Fruit fly (Drosophila melanogaster) whole organism, embryonic: ENCODE data around the gene CG1309.

Experiments
- ATbp ChIP-seq: fragments of 200-800 bp; sonication (Bioruptor generic); optimal IDR thresholded peaks from 2 replicates; lab custom pipeline; 2017; ENCODE audit warnings: missing biosample characterization, mild to moderate bottlenecking, missing genetic modification characterization, missing genetic modification reagents
- Abd-B ChIP-seq: fragments of 200-800 bp; sonication (Bioruptor generic); optimal IDR thresholded peaks from 2 replicates; lab custom pipeline; 2018; ENCODE audit warnings: missing biosample characterization, mild to moderate bottlenecking, missing genetic modification characterization, moderate library complexity
- B-H1 ChIP-seq: fragments of 200-800 bp; sonication (Bioruptor generic); IDR thresholded peaks from 3 replicates; pipeline ENCODE4 v1.3.6; 2022; ENCODE audit warnings: missing biosample characterization, missing genetic modification characterization
- CG10274 ChIP-seq: fragments of 200-800 bp; sonication (Bioruptor generic); optimal IDR thresholded peaks from 3 replicates; lab custom pipeline; 2017; ENCODE audit warnings: missing biosample characterization, mild to moderate bottlenecking, missing genetic modification characterization
- CG11247 ChIP-seq: fragments of 200-800 bp; sonication (Bioruptor generic); IDR thresholded peaks from 2 replicates; pipeline ENCODE4 v1.3.6; 2022; ENCODE audit warnings: missing biosample characterization, missing genetic modification characterization
- CG11504 ChIP-seq: fragments of 200-800 bp; sonication (Bioruptor generic); optimal IDR thresholded peaks from 3 replicates; lab custom pipeline; 2019; ENCODE audit warnings: missing biosample characterization, mild to moderate bottlenecking, missing genetic modification characterization, moderate library complexity
- CG11696 ChIP-seq: fragments of 200-800 bp; sonication (Bioruptor generic); IDR thresholded peaks from 2 replicates; pipeline ENCODE4 v1.3.6; 2022; ENCODE audit warnings: missing biosample characterization, missing genetic modification characterization
- CG11723 ChIP-seq: fragments of 200-800 bp; sonication (Bioruptor generic); optimal IDR thresholded peaks from 2 replicates; lab custom pipeline; 2017; ENCODE audit warnings: missing biosample characterization, mild to moderate bottlenecking, missing genetic modification characterization
- CG13296 ChIP-seq: fragments of 200-800 bp; sonication (Bioruptor generic); optimal IDR thresholded peaks from 3 replicates; lab custom pipeline; 2018; ENCODE audit warnings: missing biosample characterization, mild to moderate bottlenecking, missing genetic modification characterization
- CG14050 ChIP-seq: fragments of 200-800 bp; sonication (Bioruptor generic); IDR thresholded peaks from 3 replicates; pipeline ENCODE4 v1.3.6; 2022; ENCODE audit warnings: missing biosample characterization, missing genetic modification characterization
- CG2875 ChIP-seq: fragments of 200-800 bp; sonication (Bioruptor generic); optimal IDR thresholded peaks from 2 replicates; lab custom pipeline; 2017; ENCODE audit warnings: missing biosample characterization, mild to moderate bottlenecking, missing genetic modification characterization, missing genetic modification reagents
- CG5953 ChIP-seq: fragments of 200-800 bp; sonication (Bioruptor generic); IDR thresholded peaks from 2 replicates; pipeline ENCODE4 v1.3.6; 2022; ENCODE audit warnings: missing biosample characterization, missing genetic modification characterization
- CG6654 ChIP-seq: fragments of 200-800 bp; sonication (Bioruptor generic); optimal IDR thresholded peaks from 2 replicates; lab custom pipeline; 2017; ENCODE audit warnings: missing biosample characterization, mild to moderate bottlenecking, missing genetic modification characterization
- CG7556 ChIP-seq: fragments of 200-800 bp; sonication (Bioruptor generic); optimal IDR thresholded peaks from 2 replicates; lab custom pipeline; 2017; ENCODE audit warnings: missing biosample characterization, mild to moderate bottlenecking, missing genetic modification characterization
- CG8924 ChIP-seq: fragments of 200-800 bp; optimal IDR thresholded peaks from 3 replicates; lab custom pipeline; 2019; ENCODE audit warnings: missing biosample characterization, mild to moderate bottlenecking, missing genetic modification characterization, moderate library complexity
- CG9609 ChIP-seq: fragments of 200-800 bp; sonication (Bioruptor generic); optimal IDR thresholded peaks from 3 replicates; lab custom pipeline; 2016; ENCODE audit warnings: missing biosample characterization, missing genetic modification characterization
- Chrac-16 ChIP-seq: fragments of 200-800 bp; sonication (Bioruptor generic); optimal IDR thresholded peaks from 3 replicates; lab custom pipeline; 2016; ENCODE audit warnings: missing biosample characterization, missing genetic modification characterization
- Dbx ChIP-seq: fragments of 200-800 bp; sonication (Bioruptor generic); IDR thresholded peaks from 3 replicates; pipeline ENCODE4 v1.3.6; 2022; ENCODE audit warnings: missing biosample characterization, missing genetic modification characterization
- Elba2 ChIP-seq: fragments of 200-800 bp; sonication (Bioruptor generic); optimal IDR thresholded peaks from 3 replicates; lab custom pipeline; 2016; ENCODE audit warnings: missing biosample characterization, missing genetic modification characterization
- H15 ChIP-seq: fragments of 200-800 bp; sonication (Bioruptor generic); IDR thresholded peaks from 3 replicates; pipeline ENCODE4 v1.3.6; 2022; ENCODE audit warnings: missing biosample characterization, missing genetic modification characterization
- HmgZ ChIP-seq: fragments of 200-800 bp; sonication (Bioruptor generic); optimal IDR thresholded peaks from 2 replicates; lab custom pipeline; 2018; ENCODE audit warnings: missing biosample characterization, mild to moderate bottlenecking, missing genetic modification characterization
- Hr39 ChIP-seq: fragments of >200 bp; optimal IDR thresholded peaks from 2 replicates; lab custom pipeline; 2017
- Mrtf ChIP-seq: fragments of 200-800 bp; sonication (Bioruptor generic); IDR thresholded peaks from 3 replicates; pipeline ENCODE4 v1.3.6; 2022; ENCODE audit warnings: missing biosample characterization, missing genetic modification characterization
- NC2α ChIP-seq: fragments of 200-800 bp; sonication (Bioruptor generic); optimal IDR thresholded peaks from 2 replicates; lab custom pipeline; 2016; ENCODE audit warnings: missing biosample characterization, missing genetic modification characterization
- NFAT ChIP-seq: fragments of 200-800 bp; sonication (Bioruptor generic); IDR thresholded peaks from 2 replicates; pipeline ENCODE4 v1.3.6; 2022; ENCODE audit warnings: missing biosample characterization, missing genetic modification characterization
- Oli ChIP-seq: fragments of 200-800 bp; sonication (Bioruptor generic); optimal IDR thresholded peaks from 2 replicates; lab custom pipeline; 2018; ENCODE audit warnings: missing biosample characterization, mild to moderate bottlenecking, missing genetic modification characterization, moderate library complexity
- Optix ChIP-seq: fragments of 200-800 bp; sonication (Bioruptor generic); IDR thresholded peaks from 3 replicates; pipeline ENCODE4 v1.3.6; 2022; ENCODE audit warnings: missing biosample characterization, missing genetic modification characterization
- Rx ChIP-seq: fragments of 200-800 bp; sonication (Bioruptor generic); IDR thresholded peaks from 2 replicates; pipeline ENCODE4 v1.3.6; 2022; ENCODE audit warnings: missing biosample characterization, missing genetic modification characterization
- Sox100B ChIP-seq: fragments of 200-800 bp; sonication (Bioruptor generic); optimal IDR thresholded peaks from 3 replicates; lab custom pipeline; 2018; ENCODE audit warnings: missing biosample characterization, mild to moderate bottlenecking, missing genetic modification characterization
- Stat92E ChIP-seq, 3 experiments: fragments of >200 bp in 2 of 3; fragments of 200-800 bp in 1 of 3; sonication (Bioruptor generic) in 1 of 3; optimal IDR thresholded peaks; 2 replicates each; lab custom pipeline; 2017 to 2019; ENCODE audit warnings: missing biosample characterization in 3 of 3, missing genetic modification characterization in 3 of 3, mild to moderate bottlenecking in 1 of 3, moderate library complexity in 1 of 3
- chinmo ChIP-seq: fragments of 200-800 bp; sonication (Bioruptor generic); IDR thresholded peaks from 4 replicates; pipeline ENCODE4 v1.3.6; 2022; ENCODE audit warnings: missing biosample characterization, missing genetic modification characterization; ENCODE audit not compliant: partially characterized antibody
- crp ChIP-seq, 2 experiments: fragments of 200-800 bp; sonication (Bioruptor generic); optimal IDR thresholded peaks; 2 replicates in 1 of 2; 3 replicates in 1 of 2; lab custom pipeline; 2017; ENCODE audit warnings: missing biosample characterization in 2 of 2, missing genetic modification characterization in 2 of 2, mild to moderate bottlenecking in 1 of 2, moderate library complexity in 1 of 2
- cwo ChIP-seq: fragments of 200-800 bp; sonication (Bioruptor generic); optimal IDR thresholded peaks from 3 replicates; lab custom pipeline; 2017; ENCODE audit warnings: missing biosample characterization, missing genetic modification characterization, mild to moderate bottlenecking, moderate library complexity, missing genetic modification reagents
- dimm ChIP-seq: fragments of 200-800 bp; sonication (Bioruptor generic); IDR thresholded peaks from 2 replicates; pipeline ENCODE4 v1.3.6; 2022; ENCODE audit warnings: missing biosample characterization, missing genetic modification characterization
- en ChIP-seq: fragments of 200-800 bp; sonication (Bioruptor generic); optimal IDR thresholded peaks from 2 replicates; lab custom pipeline; 2016; ENCODE audit warnings: missing biosample characterization, missing genetic modification characterization
- fd96Cb ChIP-seq: fragments of 200-800 bp; sonication (Bioruptor generic); optimal IDR thresholded peaks from 2 replicates; lab custom pipeline; 2018; ENCODE audit warnings: missing biosample characterization, mild to moderate bottlenecking, missing genetic modification characterization, moderate library complexity
- hb ChIP-seq: fragments of 200-800 bp; sonication (Bioruptor generic); IDR thresholded peaks from 3 replicates; pipeline ENCODE4 v1.3.6; 2022; ENCODE audit warnings: missing biosample characterization, missing genetic modification characterization; ENCODE audit not compliant: partially characterized antibody
- hbn ChIP-seq: fragments of 200-800 bp; sonication (Bioruptor generic); IDR thresholded peaks from 2 replicates; pipeline ENCODE4 v1.3.6; 2022; ENCODE audit warnings: missing biosample characterization, missing genetic modification characterization; ENCODE audit not compliant: partially characterized antibody
- hkb ChIP-seq, 2 experiments: fragments of 200-800 bp in 1 of 2; fragments of >200 bp in 1 of 2; sonication (Bioruptor generic) in 1 of 2; IDR thresholded peaks in 1 of 2; optimal IDR thresholded peaks in 1 of 2; 2 replicates each; pipeline versions ENCODE4 v1.3.6 to Lab custom; 2017 to 2022; ENCODE audit warnings: missing biosample characterization in 1 of 2, missing genetic modification characterization in 1 of 2
- kah ChIP-seq: fragments of 200-800 bp; sonication (Bioruptor generic); optimal IDR thresholded peaks from 2 replicates; lab custom pipeline; 2018; ENCODE audit warnings: missing biosample characterization, mild to moderate bottlenecking, missing genetic modification characterization
- ken ChIP-seq: fragments of 200-800 bp; sonication (Bioruptor generic); IDR thresholded peaks from 3 replicates; pipeline ENCODE4 v1.3.6; 2022; ENCODE audit warnings: missing biosample characterization, missing genetic modification characterization
- lbe ChIP-seq: fragments of 200-800 bp; sonication (Bioruptor generic); optimal IDR thresholded peaks from 2 replicates; lab custom pipeline; 2016; ENCODE audit warnings: missing biosample characterization, mild to moderate bottlenecking, missing genetic modification characterization
- mam ChIP-seq: fragments of 200-800 bp; sonication (Bioruptor generic); optimal IDR thresholded peaks from 3 replicates; lab custom pipeline; 2016; ENCODE audit warnings: missing biosample characterization, missing genetic modification characterization
- peb ChIP-seq: fragments of 200-800 bp; sonication (Bioruptor generic); IDR thresholded peaks from 2 replicates; pipeline ENCODE4 v1.3.6; 2022; ENCODE audit warnings: missing biosample characterization, missing genetic modification characterization
- sens ChIP-seq: fragments of 200-800 bp; sonication (Bioruptor generic); peaks from one replicate; lab custom pipeline; 2016; ENCODE audit warnings: missing biosample characterization, missing genetic modification characterization
- sna ChIP-seq: fragments of 200-800 bp; sonication (Bioruptor generic); IDR thresholded peaks from 2 replicates; pipeline ENCODE4 v1.3.6; 2022; ENCODE audit warnings: missing biosample characterization, missing genetic modification characterization; ENCODE audit not compliant: partially characterized antibody
- sr ChIP-seq: fragments of 200-800 bp; sonication (Bioruptor generic); IDR thresholded peaks from 3 replicates; pipeline ENCODE4 v1.3.6; 2022; ENCODE audit warnings: missing biosample characterization, missing genetic modification characterization
- tap ChIP-seq: fragments of 200-800 bp; optimal IDR thresholded peaks from 3 replicates; lab custom pipeline; 2019; ENCODE audit warnings: missing biosample characterization, mild to moderate bottlenecking, missing genetic modification characterization, moderate library complexity
- tin ChIP-seq: fragments of 200-800 bp; sonication (Bioruptor generic); optimal IDR thresholded peaks from 3 replicates; lab custom pipeline; 2016; ENCODE audit warnings: missing biosample characterization, missing genetic modification characterization
- tx ChIP-seq: fragments of 200-800 bp; sonication (Bioruptor generic); optimal IDR thresholded peaks from 2 replicates; lab custom pipeline; 2016; ENCODE audit warnings: missing biosample characterization, missing genetic modification characterization

Gene CG1309

dm6 chr3L:4259102-4259558 lies at the start of gene CG1309, which contains the start of gene CG15011 (continued):
- TF ChIP-seq CG2875 (GFP tag; lab: Kevin White, UChicago) (peak; percentile 28), sens (peak; percentile 98), Rx (GFP tag; lab: Robert Waterston, UW) (peak; percentile 59), Abd-B (peak; percentile 89), CG11723 (GFP tag; lab: Kevin White, UChicago) (peak; percentile 23), hkb (optimal IDR thresholded peaks at IDR 0.05; lab: Kevin White, UChicago) (no peak), hkb (GFP tag; IDR thresholded peaks at IDR 0.05; lab: Robert Waterston, UW) (peak; percentile 60; the same call in 1 of the 2 replicates), en (GFP tag; lab: Kevin White, UChicago) (peak; percentile 67), Hr39 (lab: Kevin White, UChicago) (no peak), Chrac-16 (GFP tag; lab: Kevin White, UChicago) (peak; percentile 85), dimm (GFP tag; lab: Robert Waterston, UW) (no peak), Optix (GFP tag; lab: Robert Waterston, UW) (peak; percentile 69; the same call in 1 of the 3 replicates), Oli (tag; lab: Kevin White, UChicago) (peak; percentile 67), CG11504 (tag; lab: Kevin White, UChicago) (peak; percentile 84), Stat92E (GFP tag; optimal IDR thresholded peaks at IDR 0.05; lab: Kevin White, UChicago) (peak in 1 of 3 experiments; percentile 35), Dbx (peak; percentile 72), CG13296 (GFP tag; lab: Kevin White, UChicago) (peak; percentile 78), ATbp (GFP tag; lab: Kevin White, UChicago) (peak; percentile 41), chinmo (0 out of 4 replicates have a peak, but pooled peaks have one; percentile 32), cwo (GFP tag; lab: Kevin White, UChicago) (peak; percentile 35), CG5953 (GFP tag; lab: Robert Waterston, UW) (no peak), NFAT (peak; percentile 35; the same call in 1 of the 2 replicates), CG14050 (peak; percentile 62), HmgZ (peak; percentile 94), crp (GFP tag; optimal IDR thresholded peaks at IDR 0.05; lab: Kevin White, UChicago) (peak; percentile 72 to 87), fd96Cb (tag; lab: Kevin White, UChicago) (peak; percentile 77), CG9609 (GFP tag; lab: Kevin White, UChicago) (peak; percentile 82), CG8924 (tag; lab: Kevin White, UChicago) (peak; percentile 84), kah (GFP tag; lab: Kevin White, UChicago) (peak; percentile 14), Elba2 (GFP tag; lab: Kevin White, UChicago) (peak; percentile 96), tx (GFP tag; lab: Kevin White, UChicago) (peak; percentile 82), sr (GFP tag; lab: Robert Waterston, UW) (no peak), tap (tag; lab: Kevin White, UChicago) (peak; percentile 67), H15 (GFP tag; lab: Robert Waterston, UW) (peak; percentile 74), hbn (GFP tag; lab: Robert Waterston, UW) (no peak), CG10274 (peak; percentile 48), B-H1 (GFP tag; lab: Robert Waterston, UW) (peak; percentile 23; the same call in 1 of the 3 replicates), CG6654 (GFP tag; lab: Kevin White, UChicago) (peak; percentile 39), mam (peak; percentile 91), lbe (GFP tag; lab: Kevin White, UChicago) (peak; percentile 70), peb (GFP tag; lab: Robert Waterston, UW) (peak; percentile 63), CG11247 (peak; percentile 56; the same call in 1 of the 2 replicates), CG11696 (GFP tag; lab: Robert Waterston, UW) (no peak), Sox100B (GFP tag; lab: Kevin White, UChicago) (peak; percentile 76), hb (GFP tag; lab: Robert Waterston, UW) (no peak), CG7556 (GFP tag; lab: Kevin White, UChicago) (peak; percentile 75), Mrtf (GFP tag; lab: Robert Waterston, UW) (peak; percentile 58; the same call in 1 of the 3 replicates), tin (GFP tag; lab: Kevin White, UChicago) (peak; percentile 83), NC2α (GFP tag; lab: Kevin White, UChicago) (peak; percentile 67), ken (GFP tag; lab: Robert Waterston, UW) (peak; percentile 74; the same call in 2 of the 3 replicates), sna (no peak)
